Fruit fly (Drosophila melanogaster): ENCODE data around the gene CG11601.

DNA sequence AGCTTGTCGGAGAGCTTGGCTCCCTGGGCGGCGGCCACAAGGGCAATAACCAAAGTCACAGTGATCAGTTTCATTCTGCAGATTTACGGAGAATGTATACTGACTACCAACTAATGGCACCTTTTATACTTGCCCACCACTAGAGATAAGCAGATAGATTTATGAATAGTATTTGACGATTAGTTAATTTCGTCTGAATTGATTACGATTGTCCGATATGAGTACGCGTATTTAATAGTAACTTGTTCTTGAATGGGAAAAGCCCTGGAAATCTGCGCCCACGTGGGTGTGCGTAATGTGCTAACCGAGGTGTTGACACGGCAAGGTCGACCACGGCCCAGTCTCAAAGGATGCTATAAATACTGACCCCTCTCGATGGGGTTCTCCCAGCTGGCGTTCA is 38.1 kb upstream of the CG11601 start, which contains the start of gene CG11911:
- no peak for TF ChIP-seq EcR (GFP tag; optimal IDR thresholded peaks at IDR 0.05)
- no peak for TF ChIP-seq CG10348 (GFP tag; IDR thresholded peaks at IDR 0.05)
- TF ChIP-seq Ets98B (GFP tag; IDR thresholded peaks at IDR 0.05): no peak
- TF ChIP-seq CG12605 (GFP tag; IDR thresholded peaks at IDR 0.05): no peak
- no peak for TF ChIP-seq CG4496 (GFP tag; IDR thresholded peaks at IDR 0.05)
- TF ChIP-seq fd96Ca (GFP tag; IDR thresholded peaks at IDR 0.05): no peak
- TF ChIP-seq CG8159 (tag; optimal IDR thresholded peaks at IDR 0.05): no peak
- TF ChIP-seq gl (tag; optimal IDR thresholded peaks at IDR 0.05): no peak
- TF ChIP-seq CG34367 (tag; optimal IDR thresholded peaks at IDR 0.05): no peak
- TF ChIP-seq CG15710 (tag; optimal IDR thresholded peaks at IDR 0.05): no peak
- no peak for TF ChIP-seq CG14655 (GFP tag; optimal IDR thresholded peaks at IDR 0.05)
